Worm (Caenorhabditis elegans) whole organism, L2 larva: ENCODE data around the gene rpl-33.

Experiments used
- C34F6.9 ChIP-seq: fragments of 150-350 bp; optimal IDR thresholded peaks from 2 replicates; lab custom pipeline; 2014; ENCODE audit warnings: missing biosample characterization, missing genetic modification characterization
- F13H6.1 ChIP-seq: sonication (generic microtip); optimal IDR thresholded peaks from 2 replicates; lab custom pipeline; 2016; ENCODE audit warnings: missing genetic modification characterization, missing compliant biosample characterization
- R02D3.7 ChIP-seq: fragments of 150-350 bp; optimal IDR thresholded peaks from 2 replicates; lab custom pipeline; 2014; ENCODE audit warnings: missing biosample characterization, missing genetic modification characterization
- Y55F3AM.14 ChIP-seq: fragments of 200-800 bp; sonication (Bioruptor generic); optimal IDR thresholded peaks from 2 replicates; lab custom pipeline; 2018; ENCODE audit warnings: mild to moderate bottlenecking, missing genetic modification characterization, missing compliant biosample characterization
- ZK546.5 ChIP-seq: sonication (generic microtip); optimal IDR thresholded peaks from 2 replicates; lab custom pipeline; 2017; ENCODE audit warnings: missing biosample characterization, missing genetic modification characterization
- alr-1 ChIP-seq: fragments of 150-350 bp; optimal IDR thresholded peaks from 2 replicates; lab custom pipeline; 2014; ENCODE audit warnings: missing biosample characterization, missing genetic modification characterization
- aly-2 ChIP-seq: fragments of 150-350 bp; optimal IDR thresholded peaks from 2 replicates; lab custom pipeline; 2014; ENCODE audit warnings: missing biosample characterization, missing genetic modification characterization
- ama-1 ChIP-seq: fragments of 150-350 bp; optimal IDR thresholded peaks from 2 replicates; lab custom pipeline; 2018; ENCODE audit warnings: inconsistent platforms
- blmp-1 ChIP-seq: sonication (generic microtip); optimal IDR thresholded peaks from 2 replicates; lab custom pipeline; 2017; ENCODE audit warnings: missing genetic modification characterization, mild to moderate bottlenecking, missing compliant biosample characterization, antibody characterized with exemption, moderate library complexity; ENCODE audit not compliant: insufficient read depth
- ceh-16 ChIP-seq: fragments of 150-350 bp; optimal IDR thresholded peaks from 2 replicates; lab custom pipeline; 2014; ENCODE audit warnings: missing biosample characterization, missing genetic modification characterization
- ceh-82 ChIP-seq: fragments of 150-350 bp; optimal IDR thresholded peaks from 2 replicates; lab custom pipeline; 2014; ENCODE audit warnings: missing biosample characterization, missing genetic modification characterization
- crh-2 ChIP-seq: sonication (generic microtip); optimal IDR thresholded peaks from 2 replicates; lab custom pipeline; 2017; ENCODE audit warnings: missing biosample characterization, missing genetic modification characterization
- dmd-4 ChIP-seq: sonication (generic microtip); optimal IDR thresholded peaks from 2 replicates; lab custom pipeline; 2017; ENCODE audit warnings: missing biosample characterization, missing genetic modification characterization
- egl-27 ChIP-seq: sonication (generic microtip); optimal IDR thresholded peaks from 3 replicates; lab custom pipeline; 2017; ENCODE audit warnings: missing biosample characterization, missing genetic modification reagents, missing genetic modification characterization
- elt-1 ChIP-seq: fragments of 150-350 bp; optimal IDR thresholded peaks from 2 replicates; lab custom pipeline; 2014; ENCODE audit warnings: missing biosample characterization, missing genetic modification characterization
- fos-1 ChIP-seq: fragments of 150-350 bp; optimal IDR thresholded peaks from 2 replicates; lab custom pipeline; 2014; ENCODE audit warnings: missing biosample characterization, missing genetic modification characterization
- gmeb-1 ChIP-seq: fragments of 150-350 bp; optimal IDR thresholded peaks from 2 replicates; lab custom pipeline; 2014; ENCODE audit warnings: missing biosample characterization, missing genetic modification characterization
- lin-11 ChIP-seq: fragments of 150-350 bp; sonication (generic microtip); optimal IDR thresholded peaks from 2 replicates; lab custom pipeline; 2014; ENCODE audit warnings: missing biosample characterization, missing genetic modification characterization, inconsistent platforms, mixed read lengths
- lin-13 ChIP-seq: fragments of 150-350 bp; optimal IDR thresholded peaks from 2 replicates; lab custom pipeline; 2014; ENCODE audit warnings: missing biosample characterization, missing genetic modification reagents, missing genetic modification characterization
- lin-39 ChIP-seq: fragments of 150-350 bp; optimal IDR thresholded peaks from 2 replicates; lab custom pipeline; 2014; ENCODE audit warnings: missing biosample characterization, missing genetic modification reagents, missing genetic modification characterization
- lsy-2 ChIP-seq, 2 experiments: fragments of 150-350 bp in 1 of 2; sonication (generic microtip) in 1 of 2; optimal IDR thresholded peaks; 2 replicates each; lab custom pipeline; 2014 to 2017; ENCODE audit warnings: missing biosample characterization in 2 of 2, missing genetic modification characterization in 2 of 2
- mab-5 ChIP-seq: fragments of 150-350 bp; optimal IDR thresholded peaks from 2 replicates; lab custom pipeline; 2014; ENCODE audit warnings: missing biosample characterization, missing genetic modification characterization
- mbf-1 ChIP-seq: sonication (generic microtip); optimal IDR thresholded peaks from 2 replicates; lab custom pipeline; 2017; ENCODE audit warnings: missing biosample characterization, missing genetic modification characterization
- mdl-1 ChIP-seq, 2 experiments: fragments of 150-350 bp in 1 of 2; sonication (generic microtip) in 1 of 2; optimal IDR thresholded peaks; 2 replicates each; lab custom pipeline; 2017; ENCODE audit warnings: missing biosample characterization in 2 of 2, missing genetic modification characterization in 2 of 2
- nhr-10 ChIP-seq: sonication (generic microtip); optimal IDR thresholded peaks from 2 replicates; lab custom pipeline; 2017; ENCODE audit warnings: missing biosample characterization, missing genetic modification characterization
- nhr-11 ChIP-seq: fragments of 150-350 bp; optimal IDR thresholded peaks from 2 replicates; lab custom pipeline; 2014; ENCODE audit warnings: missing biosample characterization, missing genetic modification characterization
- nhr-12 ChIP-seq: fragments of 150-350 bp; optimal IDR thresholded peaks from 2 replicates; lab custom pipeline; 2014; ENCODE audit warnings: missing biosample characterization, missing genetic modification characterization
- nhr-129 ChIP-seq: fragments of 150-350 bp; optimal IDR thresholded peaks from 2 replicates; lab custom pipeline; 2014; ENCODE audit warnings: missing biosample characterization, missing genetic modification characterization
- nhr-21 ChIP-seq: fragments of 150-350 bp; optimal IDR thresholded peaks from 2 replicates; lab custom pipeline; 2014; ENCODE audit warnings: missing biosample characterization, missing genetic modification characterization
- nhr-23 ChIP-seq: fragments of 150-350 bp; optimal IDR thresholded peaks from 2 replicates; lab custom pipeline; 2014; ENCODE audit warnings: missing biosample characterization, missing genetic modification reagents, missing genetic modification characterization
- nhr-237 ChIP-seq: fragments of 150-350 bp; optimal IDR thresholded peaks from 2 replicates; lab custom pipeline; 2014; ENCODE audit warnings: missing biosample characterization, missing genetic modification characterization
- nhr-25 ChIP-seq: fragments of 150-350 bp; sonication (generic microtip); optimal IDR thresholded peaks from 3 replicates; lab custom pipeline; 2014; ENCODE audit warnings: missing biosample characterization, missing genetic modification characterization
- nhr-6 ChIP-seq: fragments of 150-350 bp; optimal IDR thresholded peaks from 2 replicates; lab custom pipeline; 2014; ENCODE audit warnings: missing biosample characterization, missing genetic modification characterization
- nhr-77 ChIP-seq: fragments of 150-350 bp; optimal IDR thresholded peaks from 2 replicates; lab custom pipeline; 2014; ENCODE audit warnings: missing biosample characterization, missing genetic modification characterization
- peb-1 ChIP-seq: fragments of 150-350 bp; optimal IDR thresholded peaks from 2 replicates; lab custom pipeline; 2014; ENCODE audit warnings: missing biosample characterization, missing genetic modification characterization
- skn-1 ChIP-seq: sonication (generic microtip); optimal IDR thresholded peaks from 2 replicates; lab custom pipeline; 2017; ENCODE audit warnings: missing biosample characterization, missing genetic modification characterization
- sma-3 ChIP-seq: sonication (generic microtip); optimal IDR thresholded peaks from 2 replicates; lab custom pipeline; 2016; ENCODE audit warnings: missing genetic modification reagents, missing genetic modification characterization, missing compliant biosample characterization
- sma-9 ChIP-seq, 2 experiments: fragments of 150-350 bp in 1 of 2; sonication (generic microtip) in 1 of 2; optimal IDR thresholded peaks; 2 replicates each; lab custom pipeline; 2014 to 2016; ENCODE audit warnings: missing genetic modification characterization in 2 of 2, mild to moderate bottlenecking in 1 of 2, missing biosample characterization in 1 of 2, missing compliant biosample characterization in 1 of 2, missing genetic modification reagents in 1 of 2, moderate library complexity in 1 of 2
- snpc-4 ChIP-seq: fragments of 150-350 bp; optimal IDR thresholded peaks from 2 replicates; lab custom pipeline; 2014; ENCODE audit warnings: missing biosample characterization, missing genetic modification characterization
- unc-39 ChIP-seq: fragments of 150-350 bp; optimal IDR thresholded peaks from 2 replicates; lab custom pipeline; 2014; ENCODE audit warnings: missing biosample characterization, missing genetic modification characterization
- unc-55 ChIP-seq: fragments of 150-350 bp; sonication (generic microtip); optimal IDR thresholded peaks from 3 replicates; lab custom pipeline; 2014; ENCODE audit warnings: missing biosample characterization, missing genetic modification reagents, missing genetic modification characterization
- unc-62 ChIP-seq: fragments of 150-350 bp; optimal IDR thresholded peaks from 2 replicates; lab custom pipeline; 2014; ENCODE audit warnings: missing biosample characterization, missing genetic modification reagents, missing genetic modification characterization
- zag-1 ChIP-seq: fragments of 150-350 bp; optimal IDR thresholded peaks from 2 replicates; lab custom pipeline; 2014; ENCODE audit warnings: missing biosample characterization, missing genetic modification characterization
- ztf-11 ChIP-seq: sonication (generic microtip); optimal IDR thresholded peaks from 2 replicates; lab custom pipeline; 2017; ENCODE audit warnings: missing biosample characterization, missing genetic modification characterization
- ztf-4 ChIP-seq: fragments of 150-350 bp; optimal IDR thresholded peaks from 2 replicates; lab custom pipeline; 2014; ENCODE audit warnings: missing biosample characterization, missing genetic modification characterization

Gene rpl-33

DNA sequence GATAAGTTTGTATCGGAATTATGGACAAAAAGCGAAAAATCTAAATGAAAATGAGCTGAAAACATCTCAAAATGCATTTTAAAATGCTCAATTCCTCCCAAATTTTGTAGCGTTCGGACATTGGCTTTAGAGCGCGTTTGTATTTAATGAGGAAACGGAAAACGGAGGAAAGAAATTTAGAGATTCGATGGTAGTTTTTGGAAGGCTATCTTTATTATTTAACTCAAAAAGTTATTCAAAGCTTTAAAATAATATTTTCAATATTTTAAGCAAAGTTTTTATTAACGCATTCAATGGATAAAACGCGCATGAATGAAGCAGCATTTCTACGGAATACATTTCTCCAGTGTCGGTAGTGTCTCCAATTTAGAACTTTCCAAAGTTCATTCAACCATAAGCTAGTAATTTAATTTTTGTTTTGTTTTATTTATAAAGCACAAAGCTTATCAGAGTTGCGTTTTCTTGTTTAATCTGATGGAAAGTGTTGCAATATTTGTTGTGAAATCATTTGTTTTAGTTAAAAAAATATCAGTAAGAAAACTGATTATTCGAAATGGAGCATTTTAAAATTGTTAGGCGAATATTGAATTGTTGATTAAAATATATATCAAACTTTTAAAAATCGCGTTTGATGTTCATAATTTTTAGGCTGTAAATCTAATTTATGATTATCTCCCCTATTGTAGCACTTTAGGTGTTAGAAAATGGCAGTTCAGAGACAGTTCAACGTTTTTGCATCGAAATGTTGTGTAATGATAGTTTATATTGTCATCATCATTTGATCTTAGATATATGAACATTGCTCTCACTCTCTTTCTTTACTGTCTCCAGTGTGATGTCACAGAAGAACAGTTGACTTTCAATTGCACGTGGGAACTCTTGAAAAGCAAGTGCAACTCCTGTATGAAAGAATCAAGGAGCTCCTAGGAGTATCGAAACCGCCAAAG lies 32.5 kb upstream of the rpl-33 start:
- TF ChIP-seq zag-1 (tag; lab: Kevin White, UChicago) (no peak), ceh-82 (tag; lab: Kevin White, UChicago) (no peak), alr-1 (no peak), sma-9 (GFP tag; optimal IDR thresholded peaks at IDR 0.05; lab: Kevin White, UChicago) (peak; percentile 76), sma-9 (tag; optimal IDR thresholded peaks at IDR 0.05; lab: Kevin White, UChicago) (no peak), gmeb-1 (tag; lab: Kevin White, UChicago) (peak; percentile 50), lin-11 (no peak), Y55F3AM.14 (GFP tag; lab: Kevin White, UChicago) (no peak), egl-27 (no peak), fos-1 (tag; lab: Kevin White, UChicago) (peak; percentile 24), lsy-2 (tag; optimal IDR thresholded peaks at IDR 0.05; lab: Kevin White, UChicago) (peak; percentile 14 to 83), ceh-16 (tag; lab: Kevin White, UChicago) (no peak), nhr-25 (no peak), nhr-11 (peak; percentile 57), F13H6.1 (tag; lab: Kevin White, UChicago) (peak; percentile 55), elt-1 (tag; lab: Kevin White, UChicago) (no peak), unc-39 (no peak), sma-3 (GFP tag; lab: Kevin White, UChicago) (peak; percentile 73), nhr-21 (tag; lab: Kevin White, UChicago) (peak; percentile 12), nhr-129 (tag; lab: Kevin White, UChicago) (peak; percentile 70), mab-5 (tag; lab: Kevin White, UChicago) (no peak), mbf-1 (tag; lab: Kevin White, UChicago) (no peak), nhr-77 (tag; lab: Kevin White, UChicago) (no peak), C34F6.9 (peak; percentile 96), R02D3.7 (no peak), ZK546.5 (tag; lab: Kevin White, UChicago) (no peak), unc-62 (GFP tag; lab: Kevin White, UChicago) (no peak), mdl-1 (tag; optimal IDR thresholded peaks at IDR 0.05; lab: Kevin White, UChicago) (peak in 1 of 2 experiments; percentile 23), unc-55 (peak; percentile 77), lin-39 (tag; lab: Kevin White, UChicago) (no peak), ztf-4 (tag; lab: Kevin White, UChicago) (peak; percentile 2), snpc-4 (no peak), nhr-23 (no peak), nhr-237 (tag; lab: Kevin White, UChicago) (no peak), nhr-6 (tag; lab: Kevin White, UChicago) (no peak), lin-13 (GFP tag; lab: Kevin White, UChicago) (peak; percentile 41), ztf-11 (no peak), skn-1 (tag; lab: Kevin White, UChicago) (no peak), nhr-10 (tag; lab: Kevin White, UChicago) (no peak), peb-1 (no peak), crh-2 (tag; lab: Kevin White, UChicago) (peak; percentile 42), blmp-1 (tag; lab: Kevin White, UChicago) (no peak)

DNA sequence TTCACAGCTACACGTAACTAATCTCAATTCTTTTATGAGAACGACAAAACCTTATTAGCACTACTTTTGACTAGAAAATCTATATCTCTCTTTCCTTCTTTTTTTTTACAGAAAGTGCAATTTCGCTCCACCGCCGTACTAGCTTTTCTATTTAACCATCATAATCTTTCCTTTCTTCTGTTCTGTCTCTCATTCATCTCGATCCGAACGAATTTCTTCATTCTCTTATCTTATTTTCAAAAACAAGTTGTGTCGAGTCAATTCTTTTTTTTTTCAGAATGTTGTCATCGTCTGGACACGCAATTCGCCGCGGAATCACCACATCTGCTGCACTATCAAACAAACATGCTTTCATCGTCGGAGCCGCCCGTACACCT lies 31.8 kb upstream of the rpl-33 start, which contains the start of gene kat-1:
TSS of gene kat-1 (plus strand) at position 278 of the 377 bp plus-strand sequence.
- TF ChIP-seq nhr-10 (tag; lab: Kevin White, UChicago) (no peak), F13H6.1 (tag; lab: Kevin White, UChicago) (no peak), nhr-237 (tag; lab: Kevin White, UChicago) (no peak), Y55F3AM.14 (GFP tag; lab: Kevin White, UChicago) (no peak), egl-27 (no peak), sma-9 (GFP tag; optimal IDR thresholded peaks at IDR 0.05; lab: Kevin White, UChicago) (no peak), sma-9 (tag; optimal IDR thresholded peaks at IDR 0.05; lab: Kevin White, UChicago) (no peak), aly-2 (tag; lab: Kevin White, UChicago) (no peak), unc-39 (no peak), nhr-11 (no peak), elt-1 (tag; lab: Kevin White, UChicago) (no peak), nhr-12 (tag; lab: Kevin White, UChicago) (no peak), ama-1 (lab: Kevin White, UChicago) (no peak), nhr-23 (no peak), nhr-21 (tag; lab: Kevin White, UChicago) (no peak), dmd-4 (tag; lab: Kevin White, UChicago) (no peak), nhr-6 (tag; lab: Kevin White, UChicago) (no peak), ztf-11 (no peak), lin-39 (tag; lab: Kevin White, UChicago) (no peak), zag-1 (tag; lab: Kevin White, UChicago) (no peak), C34F6.9 (no peak)
- TF ChIP-seq, all 48 proteins: peak for 0
